Worm (Caenorhabditis elegans): ENCODE data around the gene bath-2.
"Not testable (repeated sequence)": the region's sequence is repeated elsewhere in the genome, so short reads cannot be mapped to it uniquely, and the experiment has no call there.

DNA sequence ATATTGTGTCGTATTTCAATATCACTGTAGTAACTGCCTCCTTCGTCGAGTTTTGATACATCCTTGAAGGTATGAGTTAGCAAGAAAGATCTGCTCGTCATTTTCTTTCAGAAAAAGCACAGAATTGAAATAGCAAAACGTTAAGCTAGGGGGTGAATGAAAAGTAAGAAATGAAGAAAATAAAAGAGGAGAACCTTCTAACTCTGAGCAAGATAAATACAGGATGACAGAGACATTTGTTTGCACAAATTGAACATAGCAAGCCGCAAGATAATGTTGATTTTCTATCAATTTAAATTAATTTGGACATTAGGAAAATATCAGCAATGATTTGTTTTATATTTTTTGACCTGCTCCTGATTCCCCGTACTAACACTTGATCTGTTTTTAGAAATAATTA, 33.0 kb upstream of the bath-2 start, which contains the start of gene math-49:
- not testable (repeated sequence) for TF ChIP-seq ama-1 (optimal IDR thresholded peaks at IDR 0.05); ama-1 (GFP tag; optimal IDR thresholded peaks at IDR 0.05); ceh-58 (GFP tag; IDR thresholded peaks at IDR 0.05); efl-1 (GFP tag; optimal IDR thresholded peaks at IDR 0.05); Y56A3A.18 (GFP tag; IDR thresholded peaks at IDR 0.05); unc-62 (GFP tag; optimal IDR thresholded peaks at IDR 0.05); K11D2.4 (GFP tag; IDR thresholded peaks at IDR 0.05); dpl-1 (GFP tag; optimal IDR thresholded peaks at IDR 0.05); dox-1 (GFP tag; IDR thresholded peaks at IDR 0.05)

Data from whole organism, young adult.